Fruit fly (Drosophila melanogaster): Measurements from ENCODE around the gene CG13135.

CG13135 gene

DNA sequence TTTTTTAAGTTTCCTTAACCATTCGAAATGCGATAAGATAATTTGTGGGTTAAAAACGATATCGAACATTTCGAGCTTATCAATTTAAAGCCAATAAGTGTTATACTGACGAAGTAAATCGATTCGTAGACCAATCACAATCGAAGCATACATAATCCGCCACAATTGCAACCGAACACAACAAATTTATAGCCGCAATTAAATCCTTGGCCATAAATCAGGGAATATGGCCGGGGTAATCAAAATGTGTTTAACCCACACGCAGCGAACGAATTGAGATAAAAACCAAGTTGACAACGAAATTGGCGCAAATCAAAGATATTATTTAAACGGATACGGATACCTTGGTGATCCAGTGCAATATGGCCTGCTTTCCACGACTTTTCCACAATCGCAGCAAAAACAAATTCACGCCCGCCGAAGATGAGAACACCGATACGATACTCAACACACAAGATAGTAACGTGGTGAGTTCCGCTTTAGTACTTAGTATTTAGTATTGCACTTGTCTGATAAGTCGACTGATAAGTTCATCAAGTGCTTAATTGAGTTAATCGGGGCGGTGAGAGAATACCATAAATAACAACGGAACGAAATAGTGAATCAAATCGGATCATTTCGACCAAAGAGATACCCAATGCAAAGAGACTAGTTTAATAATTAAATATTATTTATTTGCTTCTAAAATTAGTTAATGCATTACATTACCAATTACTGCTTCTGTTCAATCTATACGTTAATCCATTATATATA, 24.3 kb upstream of the CG13135 start (continued):
- TF ChIP-seq chinmo (GFP tag; IDR thresholded peaks at IDR 0.05; ENCODE audit: partially characterized antibody): 0 out of 4 replicates have a peak, but pooled peaks have one; percentile 60
- TF ChIP-seq sens (GFP tag): peak; percentile 5

DNA sequence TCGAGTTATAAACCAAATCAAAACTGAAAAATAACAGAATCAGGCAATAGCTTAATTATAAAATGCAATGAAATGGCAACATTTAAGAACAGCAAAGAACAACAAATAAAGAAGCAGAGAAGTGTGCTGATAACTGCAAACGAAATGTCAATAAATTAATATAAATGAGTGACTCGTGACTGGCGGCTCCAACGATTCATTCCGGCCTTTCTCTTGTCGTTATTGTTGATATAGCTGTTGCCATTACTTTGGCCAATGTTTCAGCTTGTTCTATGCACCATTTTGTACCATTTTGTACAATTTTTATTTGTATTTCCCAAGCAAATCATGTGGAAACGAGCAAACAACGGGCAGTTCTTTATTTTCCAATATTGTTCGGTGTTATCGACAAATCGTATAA, 23.0 kb upstream of the CG13135 start:
- TF ChIP-seq Camta (GFP tag; optimal IDR thresholded peaks at IDR 0.05) (no peak), Ets65A (GFP tag) (peak; percentile 58), CG11398 (GFP tag; optimal IDR thresholded peaks at IDR 0.05) (no peak), CG11247 (GFP tag; IDR thresholded peaks at IDR 0.05) (no peak), caup (GFP tag; optimal IDR thresholded peaks at IDR 0.05; ENCODE audit: severe bottlenecking) (no peak), h (optimal IDR thresholded peaks at IDR 0.05) (no peak), pum (GFP tag; optimal IDR thresholded peaks at IDR 0.05) (no peak), pita (GFP tag; optimal IDR thresholded peaks at IDR 0.05) (no peak)

DNA sequence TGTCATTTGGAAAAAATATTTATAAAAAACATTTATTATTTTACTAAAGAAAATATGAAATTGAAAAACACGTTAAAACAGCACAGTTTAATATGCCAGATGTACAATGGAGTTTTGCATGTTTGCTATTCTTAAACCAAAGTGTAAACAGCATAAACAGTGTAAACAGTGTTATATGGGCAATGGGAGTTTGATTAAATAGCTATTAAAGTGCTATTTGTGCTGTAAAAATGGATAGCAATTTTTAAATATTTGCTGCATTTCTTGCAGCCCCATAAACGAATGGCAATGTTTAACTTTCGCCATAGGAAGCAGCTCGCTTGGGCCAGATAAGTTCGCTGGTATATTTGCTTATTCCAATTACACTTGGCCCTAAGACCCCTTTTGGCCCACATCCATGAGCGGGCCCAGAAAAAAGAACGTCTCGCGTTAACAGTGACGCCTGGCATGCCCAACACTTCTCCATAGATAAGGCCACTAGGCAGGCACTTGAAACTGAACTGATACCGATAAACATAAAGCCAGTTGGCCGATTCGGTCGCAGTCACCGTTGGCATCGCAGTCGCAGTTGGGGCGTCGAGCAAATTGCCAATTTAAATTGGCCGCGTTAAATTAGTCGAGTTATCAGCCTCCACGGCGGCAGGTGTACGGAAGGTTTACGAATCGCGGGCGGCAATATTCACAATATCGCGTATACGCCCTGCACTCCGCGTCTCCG, 21.8 kb upstream of the CG13135 start, which contains the start of gene CG4839:
TSS of gene CG4839 (plus strand) at position 541 of the 718 bp plus-strand sequence.
- TF ChIP-seq al (GFP tag; IDR thresholded peaks at IDR 0.05) (no peak), dysf (GFP tag; IDR thresholded peaks at IDR 0.05) (0 out of 3 replicates have a peak, but pooled peaks have one; percentile 22), Jarid2 (GFP tag; optimal IDR thresholded peaks at IDR 0.05) (peak; percentile 18), CG2199 (GFP tag; IDR thresholded peaks at IDR 0.05) (peak; percentile 22; the same call in 1 of the 3 replicates), CG32532 (GFP tag; IDR thresholded peaks at IDR 0.05) (peak; percentile 37; the same call in 1 of the 2 replicates), ssp (GFP tag; IDR thresholded peaks at IDR 0.05) (no peak), crp (GFP tag; optimal IDR thresholded peaks at IDR 0.05) (no peak), grn (GFP tag; optimal IDR thresholded peaks at IDR 0.05) (peak; percentile 69), Med (GFP tag) (peak; percentile 79), shn (GFP tag; optimal IDR thresholded peaks at IDR 0.05) (no peak), Ptx1 (GFP tag; IDR thresholded peaks at IDR 0.05) (no peak), Bteb2 (GFP tag; optimal IDR thresholded peaks at IDR 0.05) (no peak), sug (tag; optimal IDR thresholded peaks at IDR 0.05) (peak; percentile 73), CG30020 (tag; optimal IDR thresholded peaks at IDR 0.05) (no peak), CTCF (GFP tag; optimal IDR thresholded peaks at IDR 0.05) (no peak), prd (optimal IDR thresholded peaks at IDR 0.05) (no peak), prd (GFP tag; IDR thresholded peaks at IDR 0.05) (0 out of 3 replicates have a peak, but pooled peaks have one; percentile 16), CG1233 (GFP tag; optimal IDR thresholded peaks at IDR 0.05) (no peak), Fer1 (GFP tag; optimal IDR thresholded peaks at IDR 0.05) (peak; percentile 5), rib (GFP tag; IDR thresholded peaks at IDR 0.05) (0 out of 2 replicates have a peak, but pooled peaks have one; percentile 43), mam (GFP tag; optimal IDR thresholded peaks at IDR 0.05) (peak; percentile 3), HmgZ (tag; optimal IDR thresholded peaks at IDR 0.05) (peak; percentile 3), gro (GFP tag; optimal IDR thresholded peaks at IDR 0.05) (peak; percentile 35), lov (optimal IDR thresholded peaks at IDR 0.05) (no peak), lov (GFP tag; IDR thresholded peaks at IDR 0.05) (no peak), Dip3 (GFP tag; optimal IDR thresholded peaks at IDR 0.05) (no peak), CG15269 (tag; optimal IDR thresholded peaks at IDR 0.05) (no peak), CG7987 (GFP tag; optimal IDR thresholded peaks at IDR 0.05) (peak; percentile 1), CG10543 (GFP tag; optimal IDR thresholded peaks at IDR 0.05) (peak; percentile 62), CG2678 (tag; optimal IDR thresholded peaks at IDR 0.05) (peak; percentile 27), CG9215 (GFP tag; IDR thresholded peaks at IDR 0.05) (peak; percentile 45; the same call in 1 of the 2 replicates), BtbVII (GFP tag; optimal IDR thresholded peaks at IDR 0.05) (peak; percentile 75), Hey (tag; optimal IDR thresholded peaks at IDR 0.05) (peak; percentile 78), Fer3 (tag; optimal IDR thresholded peaks at IDR 0.05) (peak; percentile 14), lab (GFP tag; optimal IDR thresholded peaks at IDR 0.05) (peak; percentile 51), exex (tag; optimal IDR thresholded peaks at IDR 0.05) (peak; percentile 99), CG9932 (GFP tag; IDR thresholded peaks at IDR 0.05) (peak; percentile 43; the same call in 1 of the 2 replicates)
